Worm (Caenorhabditis elegans) whole organism, late embryonic: ENCODE measurements around the gene Y22D7AL.11.
A peak's percentile ranks its signal among the peaks of the same experiment; 100 is the strongest.

ENCODE experiments used
- C38D4.7 ChIP-seq: fragments of 200-800 bp; sonication (Bioruptor generic); optimal IDR thresholded peaks from 2 replicates; lab custom pipeline; 2018; ENCODE audit warnings: mild to moderate bottlenecking, missing genetic modification characterization, moderate library complexity, missing compliant biosample characterization
- F13H6.1 ChIP-seq: sonication (generic microtip); optimal IDR thresholded peaks from 2 replicates; lab custom pipeline; 2016; ENCODE audit warnings: missing genetic modification characterization, missing compliant biosample characterization
- K09A11.1 ChIP-seq: sonication (generic microtip); optimal IDR thresholded peaks from 2 replicates; lab custom pipeline; 2017; ENCODE audit warnings: antibody characterized with exemption, mild to moderate bottlenecking, missing genetic modification characterization, missing compliant biosample characterization; ENCODE audit not compliant: insufficient read depth
- T23F11.4 ChIP-seq: fragments of 200-800 bp; sonication (Bioruptor generic); optimal IDR thresholded peaks from 2 replicates; lab custom pipeline; 2018; ENCODE audit warnings: mild to moderate bottlenecking, missing genetic modification characterization, missing compliant biosample characterization
- Y22D7AL.16 ChIP-seq: sonication (generic microtip); optimal IDR thresholded peaks from 2 replicates; lab custom pipeline; 2016; ENCODE audit warnings: missing genetic modification characterization, missing compliant biosample characterization
- ama-1 ChIP-seq: fragments of 150-350 bp; optimal IDR thresholded peaks from 2 replicates; lab custom pipeline; 2014
- ceh-18 ChIP-seq: sonication (generic microtip); optimal IDR thresholded peaks from 2 replicates; lab custom pipeline; 2016; ENCODE audit warnings: missing genetic modification characterization, missing compliant biosample characterization
- ceh-19 ChIP-seq: fragments of 200-800 bp; sonication (Bioruptor generic); optimal IDR thresholded peaks from 2 replicates; lab custom pipeline; 2018; ENCODE audit warnings: mild to moderate bottlenecking, missing genetic modification characterization, missing compliant biosample characterization
- ceh-2 ChIP-seq: sonication (generic microtip); optimal IDR thresholded peaks from 2 replicates; lab custom pipeline; 2016; ENCODE audit warnings: missing genotype, missing genetic modification characterization, missing compliant biosample characterization
- ceh-31 ChIP-seq: sonication (generic microtip); optimal IDR thresholded peaks from 2 replicates; lab custom pipeline; 2016; ENCODE audit warnings: missing genetic modification characterization, missing compliant biosample characterization
- ceh-45 ChIP-seq: fragments of 200-800 bp; sonication (Bioruptor generic); IDR thresholded peaks from 2 replicates; pipeline ENCODE4 v1.3.6; 2022; ENCODE audit warnings: missing genetic modification reagents, missing genetic modification characterization, missing compliant biosample characterization
- ceh-48 ChIP-seq: sonication (generic microtip); optimal IDR thresholded peaks from 2 replicates; lab custom pipeline; 2016; ENCODE audit warnings: missing genetic modification characterization, inconsistent platforms, missing compliant biosample characterization
- che-1 ChIP-seq: sonication (generic microtip); optimal IDR thresholded peaks from 2 replicates; lab custom pipeline; 2016; ENCODE audit warnings: mild to moderate bottlenecking, missing genetic modification characterization, missing compliant biosample characterization
- ets-4 ChIP-seq: sonication (generic microtip); optimal IDR thresholded peaks from 2 replicates; lab custom pipeline; 2016; ENCODE audit warnings: missing genetic modification characterization, missing compliant biosample characterization
- fkh-6 ChIP-seq: sonication (generic microtip); optimal IDR thresholded peaks from 2 replicates; lab custom pipeline; 2016; ENCODE audit warnings: missing genetic modification characterization, missing compliant biosample characterization
- gmeb-2 ChIP-seq: sonication (generic microtip); optimal IDR thresholded peaks from 2 replicates; lab custom pipeline; 2016; ENCODE audit warnings: missing genetic modification characterization, inconsistent platforms, missing compliant biosample characterization
- hlh-15 ChIP-seq: sonication (generic microtip); optimal IDR thresholded peaks from 2 replicates; lab custom pipeline; 2016; ENCODE audit warnings: missing genetic modification characterization, missing compliant biosample characterization
- hlh-6 ChIP-seq: sonication (generic microtip); optimal IDR thresholded peaks from 2 replicates; lab custom pipeline; 2016; ENCODE audit warnings: missing genotype, missing genetic modification characterization, missing compliant biosample characterization
- hlh-8 ChIP-seq: sonication (generic microtip); optimal IDR thresholded peaks from 2 replicates; lab custom pipeline; 2016; ENCODE audit warnings: missing genotype, missing genetic modification characterization, missing compliant biosample characterization
- lin-11 ChIP-seq: fragments of 200-800 bp; sonication (Bioruptor generic); optimal IDR thresholded peaks from 2 replicates; lab custom pipeline; 2018; ENCODE audit warnings: mild to moderate bottlenecking, missing genetic modification characterization, missing compliant biosample characterization
- madf-2 ChIP-seq: sonication (generic microtip); optimal IDR thresholded peaks from 2 replicates; lab custom pipeline; 2017; ENCODE audit warnings: missing genetic modification characterization, missing compliant biosample characterization
- nfya-1 ChIP-seq: sonication (generic microtip); optimal IDR thresholded peaks from 2 replicates; lab custom pipeline; 2017; ENCODE audit warnings: missing genetic modification characterization, mild to moderate bottlenecking, missing compliant biosample characterization, antibody characterized with exemption, moderate library complexity
- nhr-11 ChIP-seq: fragments of 150-350 bp; optimal IDR thresholded peaks from 2 replicates; lab custom pipeline; 2014; ENCODE audit warnings: missing biosample characterization, missing genetic modification characterization
- odd-2 ChIP-seq: sonication (generic microtip); optimal IDR thresholded peaks from 2 replicates; lab custom pipeline; 2017; ENCODE audit warnings: antibody characterized with exemption, mild to moderate bottlenecking, missing genetic modification characterization, missing compliant biosample characterization
- pag-3 ChIP-seq: sonication (generic microtip); optimal IDR thresholded peaks from 2 replicates; lab custom pipeline; 2016; ENCODE audit warnings: missing compliant biosample characterization, missing genetic modification characterization, borderline replicate concordance
- pha-2 ChIP-seq: sonication (generic microtip); optimal IDR thresholded peaks from 2 replicates; lab custom pipeline; 2017; ENCODE audit warnings: mild to moderate bottlenecking, missing genetic modification characterization, missing compliant biosample characterization
- pha-4 ChIP-seq: fragments of 150-350 bp; optimal IDR thresholded peaks from 2 replicates; lab custom pipeline; 2018; ENCODE audit warnings: missing biosample characterization, missing genetic modification reagents, missing genetic modification characterization
- pqm-1 ChIP-seq: sonication (generic microtip); optimal IDR thresholded peaks from 2 replicates; lab custom pipeline; 2016; ENCODE audit warnings: missing genetic modification characterization, missing compliant biosample characterization
- pros-1 ChIP-seq: fragments of 150-350 bp; optimal IDR thresholded peaks from 2 replicates; lab custom pipeline; 2014; ENCODE audit warnings: missing biosample characterization, missing genetic modification reagents, missing genetic modification characterization
- ref-2 ChIP-seq: sonication (generic microtip); optimal IDR thresholded peaks from 2 replicates; lab custom pipeline; 2016; ENCODE audit warnings: missing genetic modification characterization, missing compliant biosample characterization
- sdc-2 ChIP-seq: sonication (generic microtip); optimal IDR thresholded peaks from 2 replicates; lab custom pipeline; 2016; ENCODE audit warnings: missing genotype, missing genetic modification characterization, missing compliant biosample characterization
- syd-9 ChIP-seq: sonication (generic microtip); optimal IDR thresholded peaks from 2 replicates; lab custom pipeline; 2016; ENCODE audit warnings: mild to moderate bottlenecking, missing genetic modification characterization, moderate library complexity, missing compliant biosample characterization
- tbx-2 ChIP-seq: sonication (generic microtip); optimal IDR thresholded peaks from 2 replicates; lab custom pipeline; 2016; ENCODE audit warnings: missing genetic modification characterization, missing compliant biosample characterization
- tbx-7 ChIP-seq: sonication (generic microtip); optimal IDR thresholded peaks from 2 replicates; lab custom pipeline; 2016; ENCODE audit warnings: missing genotype, missing genetic modification characterization, missing compliant biosample characterization
- unc-3 ChIP-seq, 2 experiments: fragments of 200-800 bp in 1 of 2; sonication (Bioruptor generic) in 1 of 2; sonication (generic microtip) in 1 of 2; conservative IDR thresholded peaks in 1 of 2; optimal IDR thresholded peaks in 1 of 2; 2 replicates each; pipeline versions ENCODE4 v1.3.6 to Lab custom; 2016 to 2022; ENCODE audit warnings: missing compliant biosample characterization in 2 of 2, missing genetic modification characterization in 2 of 2, missing genetic modification reagents in 1 of 2
- unc-86 ChIP-seq: sonication (generic microtip); optimal IDR thresholded peaks from 2 replicates; lab custom pipeline; 2016; ENCODE audit warnings: missing genetic modification characterization, missing compliant biosample characterization
- zip-5 ChIP-seq: sonication (generic microtip); optimal IDR thresholded peaks from 2 replicates; lab custom pipeline; 2016; ENCODE audit warnings: missing genetic modification characterization, missing compliant biosample characterization

Gene Y22D7AL.11

ce11 chrIII:1614412-1614811 is 19.8 kb downstream of the Y22D7AL.11 start:
- no peak for TF ChIP-seq syd-9 (tag; lab: Kevin White, UChicago)
- TF ChIP-seq ama-1 (lab: Kevin White, UChicago) = no peak
- no peak for TF ChIP-seq nhr-11 (tag; lab: Kevin White, UChicago)
- TF ChIP-seq sdc-2 (tag; lab: Kevin White, UChicago) = no peak
- no peak for TF ChIP-seq nfya-1
- TF ChIP-seq ceh-18 = no peak
- no peak for TF ChIP-seq pag-3 (tag; lab: Kevin White, UChicago)
- TF ChIP-seq lin-11 (tag; lab: Kevin White, UChicago) = no peak
- no peak for TF ChIP-seq pros-1 (tag; lab: Kevin White, UChicago)
- TF ChIP-seq hlh-15 (tag; lab: Kevin White, UChicago) = no peak
- no peak for TF ChIP-seq T23F11.4 (GFP tag; lab: Kevin White, UChicago)
- TF ChIP-seq ets-4 (tag; lab: Kevin White, UChicago) = no peak
- TF ChIP-seq C38D4.7 (GFP tag; lab: Kevin White, UChicago) = no peak
- TF ChIP-seq ceh-2 (tag; lab: Kevin White, UChicago) = no peak

ce11 chrIII:1613933-1614332 is 20.2 kb downstream of the Y22D7AL.11 start, which contains the start of gene Y22D7AL.9:
TSS of gene Y22D7AL.9 (minus strand) at chrIII:1614033.
- TF ChIP-seq odd-2 (tag; lab: Kevin White, UChicago) (no peak), K09A11.1 (tag; lab: Kevin White, UChicago) (no peak), pros-1 (tag; lab: Kevin White, UChicago) (no peak), madf-2 (tag; lab: Kevin White, UChicago) (no peak), hlh-8 (tag; lab: Kevin White, UChicago) (no peak), F13H6.1 (no peak), syd-9 (tag; lab: Kevin White, UChicago) (no peak), pha-4 (no peak), hlh-6 (tag; lab: Kevin White, UChicago) (no peak), ref-2 (tag; lab: Kevin White, UChicago) (no peak), ceh-45 (GFP tag; lab: Robert Waterston, UW) (no peak), tbx-2 (tag; lab: Kevin White, UChicago) (no peak), ceh-18 (no peak), zip-5 (tag; lab: Kevin White, UChicago) (no peak)

DNA sequence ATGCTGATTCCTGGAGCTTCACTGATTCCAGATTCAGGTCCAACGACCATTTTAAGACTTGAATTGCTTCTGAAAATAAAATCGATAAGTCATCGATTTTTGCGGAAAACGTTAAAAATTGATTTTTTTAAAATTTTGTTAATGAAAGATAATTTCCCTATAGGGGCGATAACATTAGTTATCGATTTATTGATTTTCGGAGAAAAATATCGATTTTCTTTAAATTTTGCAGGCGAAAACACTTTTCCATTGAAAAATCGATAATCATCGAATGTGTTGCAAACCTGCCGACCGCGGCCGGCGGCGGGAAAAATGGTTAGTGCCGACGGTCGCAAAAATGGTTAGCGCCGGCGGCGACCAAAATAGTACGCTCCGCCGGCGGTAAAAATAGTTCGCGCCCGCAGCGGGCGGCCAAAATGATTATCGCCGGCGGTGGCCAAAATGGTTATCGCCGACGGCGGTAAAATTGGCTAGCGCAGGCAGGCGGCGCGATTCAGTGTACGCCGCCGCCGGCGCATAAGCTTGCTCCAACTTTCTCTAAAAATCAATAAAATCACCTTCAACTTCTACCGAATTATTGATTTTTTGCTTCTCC is 21.1 kb downstream of the Y22D7AL.11 start:
- TF ChIP-seq unc-3 (GFP tag; conservative IDR thresholded peaks at IDR 0.05; lab: Robert Waterston, UW) (no peak), unc-3 (tag; optimal IDR thresholded peaks at IDR 0.05; lab: Kevin White, UChicago) (no peak), T23F11.4 (GFP tag; lab: Kevin White, UChicago) (no peak), fkh-6 (no peak), gmeb-2 (tag; lab: Kevin White, UChicago) (no peak), Y22D7AL.16 (no peak), unc-86 (tag; lab: Kevin White, UChicago) (no peak), C38D4.7 (GFP tag; lab: Kevin White, UChicago) (no peak), K09A11.1 (tag; lab: Kevin White, UChicago) (no peak), pha-2 (tag; lab: Kevin White, UChicago) (no peak), ceh-48 (tag; lab: Kevin White, UChicago) (no peak), ama-1 (lab: Kevin White, UChicago) (no peak), che-1 (tag; lab: Kevin White, UChicago) (no peak), tbx-7 (tag; lab: Kevin White, UChicago) (no peak)

DNA sequence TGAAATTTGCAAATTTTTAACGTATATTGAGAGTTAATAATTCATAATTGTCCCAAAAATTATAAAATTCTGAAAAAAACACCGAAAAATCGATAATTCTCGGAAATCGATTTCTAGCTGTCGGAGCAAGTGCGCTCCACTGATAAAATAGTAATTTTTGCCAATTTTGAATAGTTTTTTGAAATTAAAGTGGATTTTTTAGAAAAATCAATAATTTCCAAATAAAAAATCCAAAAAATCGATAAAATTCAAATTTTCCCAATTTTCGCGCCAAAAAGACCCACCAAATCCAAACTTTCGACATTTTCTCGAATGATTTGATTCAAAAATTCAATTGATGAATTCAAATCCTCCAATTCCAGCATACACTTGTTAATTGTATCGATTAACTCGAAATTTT is 23.2 kb downstream of the Y22D7AL.11 start:
- TF ChIP-seq ceh-2 (tag; lab: Kevin White, UChicago) = no peak
- no peak for TF ChIP-seq pqm-1 (tag; lab: Kevin White, UChicago)
- TF ChIP-seq T23F11.4 (GFP tag; lab: Kevin White, UChicago) = no peak
- TF ChIP-seq ceh-48 (tag; lab: Kevin White, UChicago) = peak; percentile 28
- TF ChIP-seq ceh-31 (tag; lab: Kevin White, UChicago) = no peak
- no peak for TF ChIP-seq ceh-19 (GFP tag; lab: Kevin White, UChicago)
- TF ChIP-seq, all 69 proteins: peak for 1
